Worm (Caenorhabditis elegans): ENCODE results near the gene fbxc-28.
A peak's percentile ranks its signal among the peaks of the same experiment; 100 is the strongest.

The fbxc-28 gene

ce11 chrII:923521-923920 lies at the start of gene fbxc-28:
TSS of gene fbxc-28 (plus strand) at chrII:923821.
- TF ChIP-seq nhr-48 (tag; optimal IDR thresholded peaks at IDR 0.05), result no peak
- no peak for TF ChIP-seq snpc-1.2 (GFP tag; IDR thresholded peaks at IDR 0.05)
- TF ChIP-seq ctbp-1 (GFP tag; IDR thresholded peaks at IDR 0.05), result no peak
- no peak for TF ChIP-seq sdz-12 (GFP tag; optimal IDR thresholded peaks at IDR 0.05)
- TF ChIP-seq nhr-28 (tag; optimal IDR thresholded peaks at IDR 0.05), result no peak
- no peak for TF ChIP-seq hif-1 (tag; optimal IDR thresholded peaks at IDR 0.05)
- no peak for TF ChIP-seq F26F4.8 (GFP tag; conservative IDR thresholded peaks at IDR 0.05)
- no peak for TF ChIP-seq rbr-2 (tag; optimal IDR thresholded peaks at IDR 0.05)
- no peak for TF ChIP-seq lin-13 (GFP tag; optimal IDR thresholded peaks at IDR 0.05)
- TF ChIP-seq lir-3 (tag; optimal IDR thresholded peaks at IDR 0.05), result no peak
- no peak for TF ChIP-seq ceh-28 (tag; optimal IDR thresholded peaks at IDR 0.05)
- no peak for TF ChIP-seq R02D3.7 (tag; optimal IDR thresholded peaks at IDR 0.05)
- TF ChIP-seq zag-1 (tag; optimal IDR thresholded peaks at IDR 0.05), result no peak
- TF ChIP-seq ztf-7 (tag; optimal IDR thresholded peaks at IDR 0.05), result no peak
- no peak for TF ChIP-seq D1046.2 (GFP tag; IDR thresholded peaks at IDR 0.05)

- TF ChIP-seq tag-97 (GFP tag; IDR thresholded peaks at IDR 0.05) (no peak), nhr-48 (tag; optimal IDR thresholded peaks at IDR 0.05) (no peak), zfp-2 (tag; optimal IDR thresholded peaks at IDR 0.05) (no peak), saeg-2 (GFP tag; IDR thresholded peaks at IDR 0.05) (0 out of 2 replicates have a peak, but pooled peaks have one; percentile 6), nhr-28 (tag; optimal IDR thresholded peaks at IDR 0.05) (no peak), T26A8.4 (GFP tag; IDR thresholded peaks at IDR 0.05) (no peak), set-16 (GFP tag; IDR thresholded peaks at IDR 0.05) (peak; percentile 80), lin-13 (GFP tag; optimal IDR thresholded peaks at IDR 0.05) (no peak), nhr-76 (tag; optimal IDR thresholded peaks at IDR 0.05) (no peak), arid-1 (GFP tag; conservative IDR thresholded peaks at IDR 0.05) (no peak), ceh-32 (tag; optimal IDR thresholded peaks at IDR 0.05; ENCODE audit: poor library complexity) (no peak), T20F7.1 (GFP tag; optimal IDR thresholded peaks at IDR 0.05) (no peak), madf-9 (GFP tag; conservative IDR thresholded peaks at IDR 0.05) (no peak), nhr-77 (tag; optimal IDR thresholded peaks at IDR 0.05) (no peak), F10B5.3 (tag; optimal IDR thresholded peaks at IDR 0.05) (no peak), unc-130 (GFP tag; optimal IDR thresholded peaks at IDR 0.05) (no peak)
Measured at ce11 chrII:875739-876138, 47.9 kb upstream of the fbxc-28 start.

- no peak for TF ChIP-seq nhr-48 (tag; optimal IDR thresholded peaks at IDR 0.05)
- no peak for TF ChIP-seq spr-1 (tag; optimal IDR thresholded peaks at IDR 0.05)
- TF ChIP-seq zfp-3 (GFP tag; conservative IDR thresholded peaks at IDR 0.05), result no peak
- TF ChIP-seq hlh-11 (tag; optimal IDR thresholded peaks at IDR 0.05), result peak; percentile 47
- TF ChIP-seq lim-7 (GFP tag; IDR thresholded peaks at IDR 0.05), result no peak
- TF ChIP-seq lin-39 (tag; optimal IDR thresholded peaks at IDR 0.05), result no peak
- no peak for TF ChIP-seq ztf-11 (tag; optimal IDR thresholded peaks at IDR 0.05)
- TF ChIP-seq dve-1 (tag; optimal IDR thresholded peaks at IDR 0.05; ENCODE audit: insufficient read depth), result peak; percentile 9
- no peak for TF ChIP-seq arid-1 (GFP tag; conservative IDR thresholded peaks at IDR 0.05)
- no peak for TF ChIP-seq daf-16 (GFP tag; optimal IDR thresholded peaks at IDR 0.05)
- TF ChIP-seq daf-16 (tag; optimal IDR thresholded peaks at IDR 0.05), result peak; percentile 42
- TF ChIP-seq lin-38 (GFP tag; IDR thresholded peaks at IDR 0.05), result no peak
- TF ChIP-seq nhr-11 (tag; optimal IDR thresholded peaks at IDR 0.05), result no peak
- no peak for TF ChIP-seq mxl-3 (GFP tag; optimal IDR thresholded peaks at IDR 0.05)
- peak; percentile 11 for TF ChIP-seq nhr-77 (tag; optimal IDR thresholded peaks at IDR 0.05)
- TF ChIP-seq hlh-30 (tag; optimal IDR thresholded peaks at IDR 0.05; ENCODE audit: insufficient read depth), result no peak
- TF ChIP-seq egl-43 (GFP tag; IDR thresholded peaks at IDR 0.05), result no peak
- TF ChIP-seq ZK546.5 (tag; optimal IDR thresholded peaks at IDR 0.05), result no peak
- TF ChIP-seq pqm-1 (tag; optimal IDR thresholded peaks at IDR 0.05), result peak; percentile 87
- TF ChIP-seq dmd-6 (GFP tag; IDR thresholded peaks at IDR 0.05), result peak; percentile 71
- no peak for TF ChIP-seq vab-7 (GFP tag; IDR thresholded peaks at IDR 0.05)
- no peak for TF ChIP-seq ceh-32 (tag; optimal IDR thresholded peaks at IDR 0.05; ENCODE audit: poor library complexity)
- no peak for TF ChIP-seq egl-27 (tag; optimal IDR thresholded peaks at IDR 0.05)
- TF ChIP-seq unc-130 (GFP tag; optimal IDR thresholded peaks at IDR 0.05), result no peak
- TF ChIP-seq lin-13 (GFP tag; optimal IDR thresholded peaks at IDR 0.05), result peak; percentile 20
- no peak for TF ChIP-seq lir-3 (tag; optimal IDR thresholded peaks at IDR 0.05)
- no peak for TF ChIP-seq fkh-10 (GFP tag; optimal IDR thresholded peaks at IDR 0.05)
Measured at ce11 chrII:880666-881226, 42.9 kb upstream of the fbxc-28 start.
